Worm (Caenorhabditis elegans) whole organism, L4 larva: ENCODE measurements around the gene ref-2.

ENCODE experiments used
- D1046.2 ChIP-seq: fragments of 200-800 bp; sonication (Bioruptor generic); IDR thresholded peaks from 2 replicates; pipeline ENCODE4 v1.3.6; 2022; ENCODE audit warnings: missing genetic modification characterization, missing compliant biosample characterization
- F10B5.3 ChIP-seq: sonication (generic microtip); optimal IDR thresholded peaks from 2 replicates; lab custom pipeline; 2016; ENCODE audit warnings: mild to moderate bottlenecking, missing genetic modification characterization, missing compliant biosample characterization
- F37D6.2 ChIP-seq: sonication (generic microtip); optimal IDR thresholded peaks from 2 replicates; lab custom pipeline; 2016; ENCODE audit warnings: mild to moderate bottlenecking, missing genetic modification characterization, missing compliant biosample characterization
- F44E2.7 ChIP-seq: fragments of 200-800 bp; sonication (Bioruptor generic); IDR thresholded peaks from 2 replicates; pipeline ENCODE4 v2.1.2; 2022; ENCODE audit warnings: missing genetic modification characterization, missing compliant biosample characterization
- T26A8.4 ChIP-seq: fragments of 200-800 bp; sonication (Bioruptor generic); IDR thresholded peaks from 2 replicates; pipeline ENCODE4 v1.3.6; 2022; ENCODE audit warnings: missing genetic modification characterization, missing compliant biosample characterization
- Y105C5A.15 ChIP-seq: fragments of 200-800 bp; sonication (Bioruptor generic); IDR thresholded peaks from 2 replicates; pipeline ENCODE4 v1.3.6; 2022; ENCODE audit warnings: missing genetic modification characterization, missing compliant biosample characterization
- Y5F2A.4 ChIP-seq: fragments of 200-800 bp; sonication (Bioruptor generic); optimal IDR thresholded peaks from 2 replicates; lab custom pipeline; 2018; ENCODE audit warnings: mild to moderate bottlenecking, missing genetic modification characterization, missing compliant biosample characterization
- ZK546.5 ChIP-seq, 2 experiments: sonication (generic microtip); optimal IDR thresholded peaks; 2 replicates each; lab custom pipeline; 2017; ENCODE audit warnings: missing biosample characterization in 2 of 2, missing genetic modification characterization in 2 of 2
- arid-1 ChIP-seq: fragments of 200-800 bp; sonication (Bioruptor generic); conservative IDR thresholded peaks from 2 replicates; pipeline ENCODE4 v1.3.6; 2022; ENCODE audit warnings: missing genetic modification reagents, missing genetic modification characterization, missing compliant biosample characterization
- ceh-28 ChIP-seq: fragments of 150-350 bp; optimal IDR thresholded peaks from 2 replicates; lab custom pipeline; 2014; ENCODE audit warnings: missing biosample characterization, missing genetic modification reagents, missing genetic modification characterization
- ceh-62 ChIP-seq: sonication (generic microtip); optimal IDR thresholded peaks from 2 replicates; lab custom pipeline; 2017; ENCODE audit warnings: missing biosample characterization, missing genetic modification characterization
- ceh-82 ChIP-seq: sonication (generic microtip); optimal IDR thresholded peaks from 2 replicates; lab custom pipeline; 2017; ENCODE audit warnings: missing biosample characterization, missing genetic modification characterization
- cey-2 ChIP-seq: sonication (generic microtip); optimal IDR thresholded peaks from 3 replicates; lab custom pipeline; 2017; ENCODE audit warnings: missing genetic modification characterization, mild to moderate bottlenecking, missing compliant biosample characterization, antibody characterized with exemption, borderline replicate concordance; ENCODE audit not compliant: insufficient read depth
- daf-12 ChIP-seq: fragments of 150-350 bp; optimal IDR thresholded peaks from 2 replicates; lab custom pipeline; 2014; ENCODE audit warnings: missing biosample characterization, missing genetic modification reagents, missing genetic modification characterization
- daf-8 ChIP-seq: fragments of 200-800 bp; sonication (Bioruptor generic); IDR thresholded peaks from 2 replicates; pipeline ENCODE4 v1.3.6; 2022; ENCODE audit warnings: missing genetic modification characterization, missing compliant biosample characterization
- dmd-9 ChIP-seq: fragments of 200-800 bp; sonication (Bioruptor generic); IDR thresholded peaks from 2 replicates; pipeline ENCODE4 v1.3.6; 2022; ENCODE audit warnings: missing genetic modification reagents, missing genetic modification characterization, missing compliant biosample characterization
- duxl-1 ChIP-seq: sonication (generic microtip); optimal IDR thresholded peaks from 2 replicates; lab custom pipeline; 2016; ENCODE audit warnings: mild to moderate bottlenecking, missing genetic modification characterization, moderate library complexity, missing compliant biosample characterization; ENCODE audit not compliant: poor library complexity
- egl-27 ChIP-seq: sonication (generic microtip); optimal IDR thresholded peaks from 3 replicates; lab custom pipeline; 2017; ENCODE audit warnings: missing biosample characterization, missing genetic modification reagents, missing genetic modification characterization
- fkh-10 ChIP-seq: fragments of 150-350 bp; optimal IDR thresholded peaks from 2 replicates; lab custom pipeline; 2014; ENCODE audit warnings: missing biosample characterization, missing genetic modification reagents, missing genetic modification characterization
- fos-1 ChIP-seq: fragments of 150-350 bp; optimal IDR thresholded peaks from 2 replicates; lab custom pipeline; 2014; ENCODE audit warnings: missing biosample characterization, missing genetic modification characterization
- gei-8 ChIP-seq: fragments of 200-800 bp; sonication (Bioruptor generic); optimal IDR thresholded peaks from 2 replicates; lab custom pipeline; 2018; ENCODE audit warnings: mild to moderate bottlenecking, missing genetic modification characterization, missing compliant biosample characterization
- hif-1 ChIP-seq, 2 experiments: sonication (generic microtip); optimal IDR thresholded peaks; 2 replicates each; lab custom pipeline; 2016 to 2017; ENCODE audit warnings: missing compliant biosample characterization in 2 of 2, missing genetic modification characterization in 2 of 2, missing genetic modification reagents in 2 of 2, missing genotype in 2 of 2, mild to moderate bottlenecking in 1 of 2
- hlh-11 ChIP-seq: fragments of 200-800 bp; sonication (Bioruptor generic); optimal IDR thresholded peaks from 2 replicates; lab custom pipeline; 2018; ENCODE audit warnings: mild to moderate bottlenecking, missing genetic modification characterization, missing compliant biosample characterization
- lim-7 ChIP-seq: fragments of 200-800 bp; sonication (Bioruptor generic); IDR thresholded peaks from 2 replicates; pipeline ENCODE4 v1.3.6; 2022; ENCODE audit warnings: missing genetic modification characterization, missing compliant biosample characterization
- lin-1 ChIP-seq: fragments of 200-800 bp; sonication (Bioruptor generic); IDR thresholded peaks from 2 replicates; pipeline ENCODE4 v1.3.6; 2022; ENCODE audit warnings: missing genetic modification reagents, missing genetic modification characterization, missing compliant biosample characterization
- lin-29 ChIP-seq: fragments of 200-800 bp; sonication (Bioruptor generic); IDR thresholded peaks from 2 replicates; pipeline ENCODE4 v1.3.6; 2022; ENCODE audit warnings: missing genetic modification reagents, missing genetic modification characterization, missing compliant biosample characterization
- lin-38 ChIP-seq: fragments of 200-800 bp; sonication (Bioruptor generic); IDR thresholded peaks from 2 replicates; pipeline ENCODE4 v1.3.6; 2022; ENCODE audit warnings: missing genetic modification reagents, missing genetic modification characterization, missing compliant biosample characterization
- lsy-2 ChIP-seq, 2 experiments: fragments of 150-350 bp in 1 of 2; sonication (generic microtip) in 1 of 2; optimal IDR thresholded peaks; 2 replicates each; lab custom pipeline; 2014 to 2017; ENCODE audit warnings: missing biosample characterization in 2 of 2, missing genetic modification characterization in 2 of 2
- madf-9 ChIP-seq: fragments of 200-800 bp; sonication (Bioruptor generic); conservative IDR thresholded peaks from 2 replicates; pipeline ENCODE4 v1.3.6; 2022; ENCODE audit warnings: missing genetic modification reagents, missing genetic modification characterization, missing compliant biosample characterization
- mdt-29 ChIP-seq: fragments of 200-800 bp; sonication (Bioruptor generic); IDR thresholded peaks from 2 replicates; pipeline ENCODE4 v1.3.6; 2022; ENCODE audit warnings: missing genetic modification reagents, missing genetic modification characterization, missing compliant biosample characterization
- mes-2 ChIP-seq: sonication (generic microtip); optimal IDR thresholded peaks from 2 replicates; lab custom pipeline; 2016; ENCODE audit warnings: missing genotype, mild to moderate bottlenecking, missing genetic modification characterization, missing compliant biosample characterization; ENCODE audit not compliant: poor library complexity, severe bottlenecking
- mxl-2 ChIP-seq: fragments of 200-800 bp; sonication (Bioruptor generic); conservative IDR thresholded peaks from 2 replicates; pipeline ENCODE4 v1.3.6; 2022; ENCODE audit warnings: missing genetic modification reagents, missing genetic modification characterization, missing compliant biosample characterization
- nhr-10 ChIP-seq: fragments of 150-350 bp; optimal IDR thresholded peaks from 2 replicates; lab custom pipeline; 2014; ENCODE audit warnings: missing biosample characterization, missing genetic modification characterization
- nhr-111 ChIP-seq: fragments of 200-800 bp; sonication (Bioruptor generic); optimal IDR thresholded peaks from 2 replicates; lab custom pipeline; 2018; ENCODE audit warnings: mild to moderate bottlenecking, missing genetic modification characterization, missing compliant biosample characterization
- nhr-237 ChIP-seq: sonication (generic microtip); optimal IDR thresholded peaks from 2 replicates; lab custom pipeline; 2017; ENCODE audit warnings: missing biosample characterization, missing genetic modification characterization
- nhr-41 ChIP-seq: fragments of 200-800 bp; sonication (Bioruptor generic); IDR thresholded peaks from 2 replicates; pipeline ENCODE4 v1.3.6; 2022; ENCODE audit warnings: missing genetic modification reagents, missing genetic modification characterization, missing compliant biosample characterization
- nhr-42 ChIP-seq: fragments of 200-800 bp; sonication (Bioruptor generic); IDR thresholded peaks from 2 replicates; pipeline ENCODE4 v1.3.6; 2022; ENCODE audit warnings: missing genetic modification characterization, missing compliant biosample characterization
- nhr-6 ChIP-seq: fragments of 150-350 bp; optimal IDR thresholded peaks from 2 replicates; lab custom pipeline; 2014; ENCODE audit warnings: missing biosample characterization, missing genetic modification characterization
- nhr-76 ChIP-seq: fragments of 150-350 bp; optimal IDR thresholded peaks from 2 replicates; lab custom pipeline; 2014; ENCODE audit warnings: missing biosample characterization, missing genetic modification characterization
- nhr-77 ChIP-seq: fragments of 150-350 bp; optimal IDR thresholded peaks from 2 replicates; lab custom pipeline; 2014; ENCODE audit warnings: missing biosample characterization, missing genetic modification characterization
- pha-4 ChIP-seq, 2 experiments: fragments of 150-350 bp in 1 of 2; fragments of 200-800 bp in 1 of 2; sonication (Bioruptor generic) in 1 of 2; IDR thresholded peaks in 1 of 2; optimal IDR thresholded peaks in 1 of 2; 2 replicates each; pipeline versions ENCODE4 v1.3.6 to Lab custom; 2014 to 2022; ENCODE audit warnings: missing genetic modification characterization in 2 of 2, missing genetic modification reagents in 2 of 2, missing biosample characterization in 1 of 2, missing compliant biosample characterization in 1 of 2
- rbr-2 ChIP-seq: sonication (generic microtip); optimal IDR thresholded peaks from 2 replicates; lab custom pipeline; 2016; ENCODE audit warnings: missing genotype, missing genetic modification characterization, missing compliant biosample characterization
- sdz-12 ChIP-seq: fragments of 200-800 bp; sonication (Bioruptor generic); optimal IDR thresholded peaks from 2 replicates; lab custom pipeline; 2018; ENCODE audit warnings: mild to moderate bottlenecking, missing genetic modification characterization, missing compliant biosample characterization
- snpc-4 ChIP-seq: fragments of 150-350 bp; optimal IDR thresholded peaks from 2 replicates; lab custom pipeline; 2014; ENCODE audit warnings: missing biosample characterization, missing genetic modification characterization
- spr-1 ChIP-seq: sonication (generic microtip); optimal IDR thresholded peaks from 2 replicates; lab custom pipeline; 2016; ENCODE audit warnings: mild to moderate bottlenecking, missing genetic modification characterization, missing compliant biosample characterization
- spr-3 ChIP-seq: fragments of 200-800 bp; sonication (Bioruptor generic); optimal IDR thresholded peaks from 2 replicates; lab custom pipeline; 2018; ENCODE audit warnings: mild to moderate bottlenecking, missing genetic modification characterization, missing compliant biosample characterization
- vab-7 ChIP-seq: fragments of 200-800 bp; sonication (Bioruptor generic); IDR thresholded peaks from 2 replicates; pipeline ENCODE4 v1.3.6; 2022; ENCODE audit warnings: missing genetic modification reagents, missing genetic modification characterization, missing compliant biosample characterization
- zag-1 ChIP-seq: fragments of 150-350 bp; optimal IDR thresholded peaks from 2 replicates; lab custom pipeline; 2014; ENCODE audit warnings: missing biosample characterization, missing genetic modification characterization
- zip-2 ChIP-seq: fragments of 150-350 bp; optimal IDR thresholded peaks from 2 replicates; lab custom pipeline; 2014; ENCODE audit warnings: missing biosample characterization, missing genetic modification characterization
- ztf-11 ChIP-seq: fragments of 150-350 bp; optimal IDR thresholded peaks from 2 replicates; lab custom pipeline; 2014; ENCODE audit warnings: missing biosample characterization, missing genetic modification characterization

ref-2 gene

ce11 chrX:7798248-7799020, 54.4 kb downstream of the ref-2 start, which contains the start of gene adm-4 (continued):
- no peak for TF ChIP-seq F44E2.7 (GFP tag; lab: Robert Waterston, UW)
- TF ChIP-seq vab-7 = no peak
- TF ChIP-seq lin-29 (GFP tag; lab: Robert Waterston, UW) = no peak
- peak; percentile 15 for TF ChIP-seq duxl-1
- no peak for TF ChIP-seq nhr-41 (GFP tag; lab: Robert Waterston, UW)
- TF ChIP-seq F37D6.2 (tag; lab: Kevin White, UChicago) = no peak
- no peak for TF ChIP-seq ceh-62 (tag; lab: Kevin White, UChicago)
- no peak for TF ChIP-seq lin-38 (GFP tag; lab: Robert Waterston, UW)
- no peak for TF ChIP-seq lim-7 (GFP tag; lab: Robert Waterston, UW)
- TF ChIP-seq nhr-111 = no peak
- no peak for TF ChIP-seq spr-3 (GFP tag; lab: Kevin White, UChicago)
- no peak for TF ChIP-seq snpc-4
- no peak for TF ChIP-seq daf-8 (GFP tag; lab: Robert Waterston, UW)
- no peak for TF ChIP-seq nhr-237 (tag; lab: Kevin White, UChicago)
- TF ChIP-seq spr-1 = no peak
- TF ChIP-seq sdz-12 (GFP tag; lab: Kevin White, UChicago) = no peak
- no peak for TF ChIP-seq mxl-2
- TF ChIP-seq D1046.2 (GFP tag; lab: Robert Waterston, UW) = no peak
- TF ChIP-seq nhr-77 = no peak
- TF ChIP-seq fkh-10 (GFP tag; lab: Kevin White, UChicago) = no peak
- TF ChIP-seq hif-1 (tag; optimal IDR thresholded peaks at IDR 0.05; lab: Kevin White, UChicago) = peak in 1 of 2 experiments; percentile 79
- no peak for TF ChIP-seq pha-4 (GFP tag; IDR thresholded peaks at IDR 0.05; lab: Robert Waterston, UW)
- no peak for TF ChIP-seq pha-4 (tag; optimal IDR thresholded peaks at IDR 0.05; lab: Kevin White, UChicago)
- no peak for TF ChIP-seq nhr-76 (tag; lab: Kevin White, UChicago)
- TF ChIP-seq madf-9 (GFP tag; lab: Robert Waterston, UW) = peak; percentile 28; the same call in 1 of the 2 replicates
- no peak for TF ChIP-seq nhr-10 (tag; lab: Kevin White, UChicago)
- TF ChIP-seq mes-2 (tag; lab: Kevin White, UChicago) = peak; percentile 97
- TF ChIP-seq lsy-2 (tag; optimal IDR thresholded peaks at IDR 0.05; lab: Kevin White, UChicago) = no peak
- no peak for TF ChIP-seq egl-27
- TF ChIP-seq ZK546.5 (tag; optimal IDR thresholded peaks at IDR 0.05; lab: Kevin White, UChicago) = no peak
- no peak for TF ChIP-seq ceh-82
- no peak for TF ChIP-seq Y5F2A.4 (GFP tag; lab: Kevin White, UChicago)
- TF ChIP-seq lin-1 (GFP tag; lab: Robert Waterston, UW) = no peak
- TF ChIP-seq daf-12 (tag; lab: Kevin White, UChicago) = no peak
- TF ChIP-seq ztf-11 (tag; lab: Kevin White, UChicago) = no peak
- TF ChIP-seq rbr-2 (tag; lab: Kevin White, UChicago) = peak; percentile 39
- TF ChIP-seq mdt-29 (GFP tag; lab: Robert Waterston, UW) = no peak
- no peak for TF ChIP-seq dmd-9
- no peak for TF ChIP-seq cey-2 (tag; lab: Kevin White, UChicago)
- no peak for TF ChIP-seq arid-1 (GFP tag; lab: Robert Waterston, UW)
- TF ChIP-seq hlh-11 = no peak
- no peak for TF ChIP-seq F10B5.3 (tag; lab: Kevin White, UChicago)
- no peak for TF ChIP-seq fos-1 (tag; lab: Kevin White, UChicago)
- TF ChIP-seq T26A8.4 (GFP tag; lab: Robert Waterston, UW) = no peak
- TF ChIP-seq nhr-6 (tag; lab: Kevin White, UChicago) = no peak
- no peak for TF ChIP-seq zag-1 (tag; lab: Kevin White, UChicago)
- no peak for TF ChIP-seq Y105C5A.15 (GFP tag; lab: Robert Waterston, UW)
- no peak for TF ChIP-seq nhr-42
- TF ChIP-seq gei-8 (GFP tag; lab: Kevin White, UChicago) = no peak
- no peak for TF ChIP-seq zip-2 (tag; lab: Kevin White, UChicago)
- TF ChIP-seq ceh-28 (tag; lab: Kevin White, UChicago) = no peak
